Fruit fly (Drosophila melanogaster): ENCODE measurements around the gene Ubc87F.

Gene Ubc87F

dm6 chr3R:13715012-13715673 is 2.8 kb downstream of the Ubc87F start, which contains the start of gene kmr:
kmr (plus strand) TSS chr3R:13715207.
- peak; percentile 54 for TF ChIP-seq Max (GFP tag; optimal IDR thresholded peaks at IDR 0.05)
- peak; percentile 55; the same call in 1 of the 2 replicates for TF ChIP-seq Drgx (GFP tag; IDR thresholded peaks at IDR 0.05)
- peak; percentile 98 for TF ChIP-seq Jarid2 (GFP tag; optimal IDR thresholded peaks at IDR 0.05)
- TF ChIP-seq disco-r (GFP tag; optimal IDR thresholded peaks at IDR 0.05) = peak; percentile 3
- no peak for TF ChIP-seq slou (GFP tag; optimal IDR thresholded peaks at IDR 0.05)
- TF ChIP-seq MBD-R2 (GFP tag; IDR thresholded peaks at IDR 0.05) = peak; percentile 14; the same call in 1 of the 2 replicates
- TF ChIP-seq da (GFP tag; optimal IDR thresholded peaks at IDR 0.05) = no peak
- peak; percentile 40; the same call in 1 of the 3 replicates for TF ChIP-seq CG14050 (GFP tag; IDR thresholded peaks at IDR 0.05)
- TF ChIP-seq Chrac-16 (GFP tag; optimal IDR thresholded peaks at IDR 0.05) = no peak
- no peak for TF ChIP-seq croc (GFP tag; conservative IDR thresholded peaks at IDR 0.05)
- TF ChIP-seq ttk (GFP tag; IDR thresholded peaks at IDR 0.05) = no peak
- no peak for TF ChIP-seq ase (GFP tag; IDR thresholded peaks at IDR 0.05)
- no peak for TF ChIP-seq aop (GFP tag; IDR thresholded peaks at IDR 0.05)
- TF ChIP-seq sisA (GFP tag; IDR thresholded peaks at IDR 0.05) = no peak
- peak; percentile 53 for TF ChIP-seq cwo (GFP tag; optimal IDR thresholded peaks at IDR 0.05)
- TF ChIP-seq GATAe (GFP tag; conservative IDR thresholded peaks at IDR 0.05) = no peak; the same call in 1 of the 2 replicates
- no peak for TF ChIP-seq pzg (GFP tag; optimal IDR thresholded peaks at IDR 0.05)
- no peak for TF ChIP-seq trh (GFP tag; optimal IDR thresholded peaks at IDR 0.05)
- TF ChIP-seq twi (tag; optimal IDR thresholded peaks at IDR 0.05) = no peak
- no peak for TF ChIP-seq CG18764 (GFP tag; optimal IDR thresholded peaks at IDR 0.05)
- no peak for TF ChIP-seq CG13775 (GFP tag; optimal IDR thresholded peaks at IDR 0.05)
- peak; percentile 77 for TF ChIP-seq Fer1 (GFP tag; optimal IDR thresholded peaks at IDR 0.05)
- TF ChIP-seq HHEX (GFP tag; optimal IDR thresholded peaks at IDR 0.05) = peak; percentile 62
- no peak for TF ChIP-seq al (GFP tag; IDR thresholded peaks at IDR 0.05)
- TF ChIP-seq CG32532 (GFP tag; IDR thresholded peaks at IDR 0.05) = no peak
- TF ChIP-seq CG7839 (tag; optimal IDR thresholded peaks at IDR 0.05) = peak; percentile 12
- TF ChIP-seq lbe (GFP tag; optimal IDR thresholded peaks at IDR 0.05) = no peak
- no peak for TF ChIP-seq Fer2 (tag; optimal IDR thresholded peaks at IDR 0.05)
- TF ChIP-seq CG12104 (GFP tag; optimal IDR thresholded peaks at IDR 0.05) = no peak
- TF ChIP-seq h (optimal IDR thresholded peaks at IDR 0.05) = no peak
- no peak for TF ChIP-seq CG1792 (GFP tag; optimal IDR thresholded peaks at IDR 0.05)
- TF ChIP-seq CG4282 (GFP tag; optimal IDR thresholded peaks at IDR 0.05) = peak; percentile 14
- peak; percentile 19 for TF ChIP-seq CG7271 (tag; optimal IDR thresholded peaks at IDR 0.05)
- no peak for TF ChIP-seq tio (GFP tag; optimal IDR thresholded peaks at IDR 0.05)
- no peak for TF ChIP-seq emc (GFP tag; optimal IDR thresholded peaks at IDR 0.05)
- no peak for TF ChIP-seq zf30C (GFP tag; optimal IDR thresholded peaks at IDR 0.05)
- TF ChIP-seq Doc2 (GFP tag; IDR thresholded peaks at IDR 0.05) = no peak
- TF ChIP-seq NC2β (GFP tag; optimal IDR thresholded peaks at IDR 0.05) = peak; percentile 38
- TF ChIP-seq CG4854 (GFP tag; optimal IDR thresholded peaks at IDR 0.05) = peak; percentile 36
- TF ChIP-seq nom (GFP tag; optimal IDR thresholded peaks at IDR 0.05) = peak; percentile 52
- TF ChIP-seq kah (GFP tag; optimal IDR thresholded peaks at IDR 0.05) = peak; percentile 57
- TF ChIP-seq cg (GFP tag; optimal IDR thresholded peaks at IDR 0.05) = peak; percentile 65
- peak in 1 of 2 experiments; percentile 36 for TF ChIP-seq Eip74EF (GFP tag; optimal IDR thresholded peaks at IDR 0.05)
- TF ChIP-seq tgo (GFP tag; IDR thresholded peaks at IDR 0.05) = no peak
- TF ChIP-seq pho (GFP tag; optimal IDR thresholded peaks at IDR 0.05) = no peak
- no peak for TF ChIP-seq CG11560 (tag; IDR thresholded peaks at IDR 0.05)
- peak; percentile 54 for TF ChIP-seq unpg (GFP tag; optimal IDR thresholded peaks at IDR 0.05)
- TF ChIP-seq CoRest (tag; optimal IDR thresholded peaks at IDR 0.05) = no peak
- TF ChIP-seq oc (tag; optimal IDR thresholded peaks at IDR 0.05) = peak; percentile 12
- peak; percentile 38 for TF ChIP-seq dm (GFP tag; optimal IDR thresholded peaks at IDR 0.05)

Measured in whole organism, embryonic.